Fruit fly (Drosophila melanogaster): ENCODE measurements around the gene Mrgn1.

Mrgn1 gene

dm6 chrX:13744599-13745052, 22.8 kb upstream of the Mrgn1 start, which contains the start of gene Grip91:
Gene Grip91, minus strand, starts transcription at chrX:13744683.
- TF ChIP-seq HLH106 (tag; optimal IDR thresholded peaks at IDR 0.05) (peak; percentile 5), foxo (GFP tag; optimal IDR thresholded peaks at IDR 0.05) (peak in 1 of 2 experiments; percentile 15), N (GFP tag; optimal IDR thresholded peaks at IDR 0.05) (no peak), Mio (GFP tag; optimal IDR thresholded peaks at IDR 0.05) (no peak), rgr (GFP tag; optimal IDR thresholded peaks at IDR 0.05) (peak; percentile 26), br (GFP tag; optimal IDR thresholded peaks at IDR 0.05) (no peak), Rel (GFP tag; optimal IDR thresholded peaks at IDR 0.05) (no peak), Rel (tag; optimal IDR thresholded peaks at IDR 0.05) (peak; percentile 34), fru (GFP tag; optimal IDR thresholded peaks at IDR 0.05) (peak; percentile 9), h (GFP tag; optimal IDR thresholded peaks at IDR 0.05) (peak; percentile 14)

DNA sequence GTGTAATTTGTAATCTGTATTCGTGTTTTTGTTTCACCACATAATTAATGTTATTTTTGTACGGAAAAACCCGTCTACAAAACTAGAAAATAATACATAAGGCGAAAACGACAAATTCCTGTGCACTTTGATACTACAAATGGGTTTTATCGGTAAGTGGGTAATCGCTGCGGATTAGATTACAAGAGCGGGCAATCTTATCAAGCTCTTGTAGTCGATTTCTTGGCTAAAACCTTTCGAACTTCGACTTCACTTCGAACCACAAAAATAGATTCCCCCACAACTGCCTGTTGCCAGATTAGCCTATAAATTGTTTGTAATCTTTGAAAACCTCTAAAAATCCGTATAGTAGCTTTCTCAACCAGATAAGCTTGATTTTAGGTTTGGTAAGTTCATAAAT, 19.2 kb upstream of the Mrgn1 start:
- no peak for TF ChIP-seq ey (GFP tag; optimal IDR thresholded peaks at IDR 0.05)
- peak; percentile 34 for TF ChIP-seq brk (GFP tag; optimal IDR thresholded peaks at IDR 0.05)

dm6 chrX:13740062-13740461, 18.3 kb upstream of the Mrgn1 start:
- TF ChIP-seq Myc (optimal IDR thresholded peaks at IDR 0.05), result no peak
- TF ChIP-seq dmrt93B (GFP tag; optimal IDR thresholded peaks at IDR 0.05), result peak; percentile 46
- no peak for TF ChIP-seq brk (GFP tag; optimal IDR thresholded peaks at IDR 0.05)
- TF ChIP-seq Rel (GFP tag; optimal IDR thresholded peaks at IDR 0.05), result no peak
- peak; percentile 56 for TF ChIP-seq Rel (tag; optimal IDR thresholded peaks at IDR 0.05)
- TF ChIP-seq fru (GFP tag; optimal IDR thresholded peaks at IDR 0.05), result peak; percentile 47
- TF ChIP-seq CrebA (GFP tag; optimal IDR thresholded peaks at IDR 0.05; ENCODE audit: borderline replicate concordance), result no peak
- no peak for TF ChIP-seq dl (GFP tag; optimal IDR thresholded peaks at IDR 0.05; ENCODE audit: insufficient read depth in 1 of 2, partially characterized antibody in 2 of 2)
- TF ChIP-seq jim (GFP tag; optimal IDR thresholded peaks at IDR 0.05), result peak; percentile 8
- no peak for TF ChIP-seq CG32264 (GFP tag; optimal IDR thresholded peaks at IDR 0.05)
- no peak for TF ChIP-seq N (GFP tag; optimal IDR thresholded peaks at IDR 0.05)
- no peak for TF ChIP-seq Mio (GFP tag; optimal IDR thresholded peaks at IDR 0.05)
- no peak for TF ChIP-seq GATAd (GFP tag; optimal IDR thresholded peaks at IDR 0.05)
- no peak for TF ChIP-seq dsf (GFP tag; optimal IDR thresholded peaks at IDR 0.05; ENCODE audit: borderline replicate concordance)
- no peak for TF ChIP-seq sage (GFP tag; optimal IDR thresholded peaks at IDR 0.05)
- TF ChIP-seq Abd-B (GFP tag; optimal IDR thresholded peaks at IDR 0.05), result no peak
- TF ChIP-seq rgr (GFP tag; optimal IDR thresholded peaks at IDR 0.05), result peak; percentile 80
- TF ChIP-seq woc (GFP tag; optimal IDR thresholded peaks at IDR 0.05), result no peak
- no peak for TF ChIP-seq Dif (GFP tag; optimal IDR thresholded peaks at IDR 0.05; ENCODE audit: partially characterized antibody)
- no peak for TF ChIP-seq usp (GFP tag; optimal IDR thresholded peaks at IDR 0.05)
- TF ChIP-seq ey (GFP tag; optimal IDR thresholded peaks at IDR 0.05), result peak; percentile 84
- peak; percentile 75 for TF ChIP-seq OdsH (GFP tag; optimal IDR thresholded peaks at IDR 0.05)
- peak; percentile 31 for TF ChIP-seq CG9705 (GFP tag; optimal IDR thresholded peaks at IDR 0.05)
- TF ChIP-seq sv (GFP tag; optimal IDR thresholded peaks at IDR 0.05), result peak; percentile 65
- no peak for TF ChIP-seq lola (GFP tag; optimal IDR thresholded peaks at IDR 0.05)
- TF ChIP-seq Jra (GFP tag; optimal IDR thresholded peaks at IDR 0.05), result peak; percentile 2
- TF ChIP-seq br (GFP tag; optimal IDR thresholded peaks at IDR 0.05), result peak; percentile 78
- TF ChIP-seq Hr83 (GFP tag; optimal IDR thresholded peaks at IDR 0.05; ENCODE audit: poor library complexity, severe bottlenecking), result peak; percentile 84
- TF ChIP-seq Vsx2 (GFP tag; optimal IDR thresholded peaks at IDR 0.05; ENCODE audit: partially characterized antibody), result no peak
- TF ChIP-seq h (GFP tag; optimal IDR thresholded peaks at IDR 0.05), result peak; percentile 74
- peak; percentile 45 for TF ChIP-seq Sp1 (GFP tag; optimal IDR thresholded peaks at IDR 0.05)
- TF ChIP-seq tai (GFP tag; optimal IDR thresholded peaks at IDR 0.05), result no peak
- no peak for TF ChIP-seq Dfd (GFP tag; optimal IDR thresholded peaks at IDR 0.05)
- peak in 1 of 2 experiments; percentile 74 for TF ChIP-seq foxo (GFP tag; optimal IDR thresholded peaks at IDR 0.05)
- no peak for TF ChIP-seq pan (optimal IDR thresholded peaks at IDR 0.05)
- TF ChIP-seq HLH106 (tag; optimal IDR thresholded peaks at IDR 0.05), result peak; percentile 67
- peak; percentile 90 for TF ChIP-seq Hnf4 (GFP tag; optimal IDR thresholded peaks at IDR 0.05)
- TF ChIP-seq psq (GFP tag; optimal IDR thresholded peaks at IDR 0.05), result no peak
- TF ChIP-seq Hr78 (GFP tag; optimal IDR thresholded peaks at IDR 0.05), result no peak

Measured in whole organism, wandering third instar larva.